Worm (Caenorhabditis elegans): ENCODE measurements around the gene str-27.

The str-27 gene

DNA sequence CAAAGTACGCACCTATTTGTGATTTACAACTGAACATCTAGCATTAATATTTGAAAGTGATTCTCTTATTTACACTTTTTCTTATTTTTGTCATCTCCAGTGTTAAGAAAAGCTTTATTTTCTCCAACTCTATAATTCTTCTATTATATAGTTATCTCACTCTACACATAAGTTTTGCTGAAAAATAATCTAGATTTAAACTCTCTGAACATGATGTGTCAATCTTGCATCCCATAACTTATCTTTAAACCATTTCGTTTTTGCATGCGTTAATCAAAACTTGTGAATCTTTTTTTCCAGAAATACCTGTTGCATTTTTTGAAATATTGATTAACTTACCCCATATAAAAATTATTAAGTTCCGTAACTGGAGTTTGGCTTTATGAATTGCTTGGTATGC is 45.7 kb downstream of the str-27 start, which contains the start of gene nhr-268:
Gene nhr-268 (plus strand): TSS at position 301 of the 400 bp plus-strand sequence.
- TF ChIP-seq ztf-11 (tag; optimal IDR thresholded peaks at IDR 0.05) (no peak), mls-2 (tag; optimal IDR thresholded peaks at IDR 0.05) (no peak), nhr-2 (tag; optimal IDR thresholded peaks at IDR 0.05) (no peak)

DNA sequence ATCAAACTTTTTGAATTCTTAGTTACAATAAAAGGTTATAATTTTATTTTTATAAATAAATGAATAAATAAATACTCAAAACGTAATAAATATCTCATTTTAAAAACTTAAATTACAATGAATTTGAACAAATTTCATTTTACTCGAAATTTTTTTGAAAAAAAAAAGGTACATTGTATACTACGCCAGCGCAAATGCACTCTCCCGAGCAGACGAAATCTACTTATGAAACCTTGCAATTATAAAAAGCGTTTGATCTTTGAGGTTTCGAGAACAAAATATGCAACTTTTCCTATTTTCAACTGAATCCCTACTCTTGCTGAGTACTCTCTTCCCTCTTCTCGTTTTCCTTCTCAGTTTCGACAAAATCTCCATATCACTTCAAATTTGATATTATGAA is 48.0 kb downstream of the str-27 start, which contains the start of gene nhr-197:
Gene nhr-197 (plus strand): TSS at position 301 of the 400 bp plus-strand sequence.
- TF ChIP-seq unc-62 (GFP tag; optimal IDR thresholded peaks at IDR 0.05) (no peak), nhr-76 (tag; optimal IDR thresholded peaks at IDR 0.05) (no peak), sem-2 (GFP tag; optimal IDR thresholded peaks at IDR 0.05) (no peak), unc-39 (tag; optimal IDR thresholded peaks at IDR 0.05) (no peak), nhr-2 (tag; optimal IDR thresholded peaks at IDR 0.05) (no peak), ztf-11 (tag; optimal IDR thresholded peaks at IDR 0.05) (no peak), nhr-28 (tag; optimal IDR thresholded peaks at IDR 0.05) (no peak)

DNA sequence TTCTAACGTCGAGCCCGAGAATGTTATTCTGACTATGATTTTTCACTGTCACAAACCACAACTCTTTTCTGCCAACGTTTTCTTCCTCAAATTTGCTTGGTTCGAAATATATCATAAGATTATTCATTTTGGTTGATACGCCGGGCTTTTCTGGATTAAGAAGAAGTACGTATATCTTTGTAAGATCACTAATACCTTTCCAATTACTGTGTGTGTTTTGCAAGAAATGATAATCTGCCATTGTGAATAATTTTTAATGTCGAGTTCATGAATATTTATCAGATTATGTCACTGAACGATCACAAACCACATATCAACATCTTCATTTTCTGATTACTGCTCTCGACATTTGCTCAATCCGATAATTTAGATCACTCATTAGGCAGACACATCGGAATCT is 50.0 kb downstream of the str-27 start, which contains the start of gene nhr-196:
Gene nhr-196 (plus strand): TSS at position 118 of the 400 bp plus-strand sequence.
- TF ChIP-seq sptf-1 (tag; optimal IDR thresholded peaks at IDR 0.05): no peak

Data from whole organism, mixed stage, embryonic.